Fruit fly (Drosophila melanogaster) whole organism, pupa: Measurements from ENCODE around the gene dmrt93B.
A peak's percentile ranks its signal among the peaks of the same experiment; 100 is the strongest.

Source experiments
- CG10348 ChIP-seq: fragments of 200-800 bp; sonication (Bioruptor generic); IDR thresholded peaks from 2 replicates; pipeline ENCODE4 v1.3.6; 2022; ENCODE audit warnings: missing biosample characterization, missing genetic modification characterization
- CG12605 ChIP-seq: fragments of 200-800 bp; sonication (Bioruptor generic); IDR thresholded peaks from 2 replicates; pipeline ENCODE4 v1.3.6; 2022; ENCODE audit warnings: missing biosample characterization, missing genetic modification characterization
- CG13204 ChIP-seq: fragments of 200-800 bp; sonication (Bioruptor generic); optimal IDR thresholded peaks from 2 replicates; lab custom pipeline; 2018; ENCODE audit warnings: missing biosample characterization, mild to moderate bottlenecking, missing genetic modification characterization, moderate library complexity
- CG14655 ChIP-seq: fragments of 200-800 bp; sonication (Bioruptor generic); optimal IDR thresholded peaks from 3 replicates; lab custom pipeline; 2017; ENCODE audit warnings: mild to moderate bottlenecking, missing biosample characterization, missing genetic modification reagents, missing genetic modification characterization
- CG15710 ChIP-seq: fragments of 200-800 bp; sonication (Bioruptor generic); optimal IDR thresholded peaks from 2 replicates; lab custom pipeline; 2018; ENCODE audit warnings: missing biosample characterization, mild to moderate bottlenecking, missing genetic modification characterization, moderate library complexity
- CG17806 ChIP-seq: fragments of 200-800 bp; sonication (Bioruptor generic); optimal IDR thresholded peaks from 2 replicates; lab custom pipeline; 2018; ENCODE audit warnings: missing biosample characterization, mild to moderate bottlenecking, missing genetic modification characterization, moderate library complexity
- CG32121 ChIP-seq: fragments of 200-800 bp; sonication (Bioruptor generic); IDR thresholded peaks from 2 replicates; pipeline ENCODE4 v1.3.6; 2022; ENCODE audit warnings: missing biosample characterization, missing genetic modification characterization
- CG34367 ChIP-seq: fragments of 200-800 bp; sonication (Bioruptor generic); optimal IDR thresholded peaks from 2 replicates; lab custom pipeline; 2018; ENCODE audit warnings: missing biosample characterization, mild to moderate bottlenecking, missing genetic modification characterization
- CG4496 ChIP-seq: fragments of 200-800 bp; sonication (Bioruptor generic); IDR thresholded peaks from 3 replicates; pipeline ENCODE4 v1.3.6; 2022; ENCODE audit warnings: missing biosample characterization, missing genetic modification characterization
- CG8159 ChIP-seq: fragments of 200-800 bp; sonication (Bioruptor generic); optimal IDR thresholded peaks from 3 replicates; lab custom pipeline; 2018; ENCODE audit warnings: missing biosample characterization, mild to moderate bottlenecking, missing genetic modification characterization, moderate library complexity
- CG8301 ChIP-seq: fragments of 200-800 bp; sonication (Bioruptor generic); optimal IDR thresholded peaks from 2 replicates; lab custom pipeline; 2018; ENCODE audit warnings: missing biosample characterization, mild to moderate bottlenecking, missing genetic modification characterization
- CG9948 ChIP-seq: fragments of 200-800 bp; sonication (Bioruptor generic); optimal IDR thresholded peaks from 2 replicates; lab custom pipeline; 2018; ENCODE audit warnings: missing biosample characterization, mild to moderate bottlenecking, missing genetic modification characterization, moderate library complexity
- D1 ChIP-seq: fragments of 200-800 bp; sonication (Bioruptor generic); optimal IDR thresholded peaks from 2 replicates; lab custom pipeline; 2018; ENCODE audit warnings: missing biosample characterization, mild to moderate bottlenecking, missing genetic modification characterization, moderate library complexity
- EcR ChIP-seq: fragments of 200-800 bp; sonication (Bioruptor generic); optimal IDR thresholded peaks from 3 replicates; lab custom pipeline; 2019; ENCODE audit warnings: missing biosample characterization, missing genetic modification characterization, mild to moderate bottlenecking, moderate library complexity, missing genetic modification reagents
- Ets98B ChIP-seq: fragments of 200-800 bp; sonication (Bioruptor generic); IDR thresholded peaks from 2 replicates; pipeline ENCODE4 v1.3.6; 2022; ENCODE audit warnings: missing biosample characterization, missing genetic modification characterization
- Pif1A ChIP-seq: fragments of 200-800 bp; sonication (Bioruptor generic); optimal IDR thresholded peaks from 3 replicates; lab custom pipeline; 2016; ENCODE audit warnings: missing biosample characterization, missing genetic modification characterization
- Pif1B ChIP-seq: fragments of 200-800 bp; sonication (Bioruptor generic); optimal IDR thresholded peaks from 3 replicates; lab custom pipeline; 2016; ENCODE audit warnings: missing biosample characterization, missing genetic modification characterization
- Snoo ChIP-seq: fragments of 200-800 bp; sonication (Bioruptor generic); optimal IDR thresholded peaks from 3 replicates; lab custom pipeline; 2017; ENCODE audit warnings: missing biosample characterization, mild to moderate bottlenecking, missing genetic modification characterization, inconsistent platforms
- fd96Ca ChIP-seq: fragments of 200-800 bp; sonication (Bioruptor generic); IDR thresholded peaks from 3 replicates; pipeline ENCODE4 v1.3.6; 2022; ENCODE audit warnings: missing biosample characterization, missing genetic modification characterization
- gl ChIP-seq: fragments of 200-800 bp; sonication (Bioruptor generic); optimal IDR thresholded peaks from 2 replicates; lab custom pipeline; 2018; ENCODE audit warnings: missing biosample characterization, mild to moderate bottlenecking, missing genetic modification characterization
- rn ChIP-seq: fragments of 200-800 bp; sonication (Bioruptor generic); IDR thresholded peaks from 2 replicates; pipeline ENCODE4 v1.3.6; 2022; ENCODE audit warnings: missing biosample characterization, missing genetic modification characterization

The dmrt93B gene

dm6 chr3R:21069742-21070141, 4.1 kb upstream of the dmrt93B start:
- no peak for TF ChIP-seq CG13204 (GFP tag; lab: Kevin White, UChicago)
- peak; percentile 58 for TF ChIP-seq D1 (tag; lab: Kevin White, UChicago)
- TF ChIP-seq CG15710 (tag; lab: Kevin White, UChicago): no peak
- no peak for TF ChIP-seq Ets98B (GFP tag; lab: Robert Waterston, UW)

- no peak for TF ChIP-seq Pif1B (GFP tag; lab: Kevin White, UChicago)
Measured at dm6 chr3R:21071312-21071711, 2.5 kb upstream of the dmrt93B start.

DNA sequence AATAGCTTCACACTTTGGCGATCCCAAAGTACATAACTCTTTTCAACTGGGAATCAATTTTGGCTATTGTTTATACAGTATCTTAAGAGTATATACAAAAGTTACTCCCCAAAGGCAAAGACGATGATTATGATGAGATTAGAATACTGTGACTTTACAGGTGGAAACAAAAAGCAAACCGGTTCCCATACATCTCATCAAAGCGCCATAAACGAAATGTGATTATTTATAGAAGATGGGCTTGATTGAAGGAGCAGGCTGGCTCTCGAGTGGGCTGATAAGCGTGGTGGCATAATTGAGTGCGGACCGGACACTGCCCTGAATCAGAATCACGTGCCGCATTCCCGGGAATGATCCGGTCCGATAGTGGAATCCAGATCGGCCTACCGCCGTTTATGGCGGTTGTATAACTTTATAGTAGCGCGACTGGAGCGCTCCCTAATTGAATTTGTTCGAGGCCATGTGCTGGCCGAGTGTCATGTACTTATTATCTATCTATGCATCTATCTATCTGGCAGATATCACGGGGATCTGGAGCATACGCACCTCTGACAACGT, 1.8 kb upstream of the dmrt93B start:
- TF ChIP-seq CG17806 (tag; lab: Kevin White, UChicago) (no peak), CG8301 (tag; lab: Kevin White, UChicago) (no peak), fd96Ca (no peak), CG34367 (tag; lab: Kevin White, UChicago) (no peak), CG4496 (GFP tag; lab: Robert Waterston, UW) (no peak), CG13204 (GFP tag; lab: Kevin White, UChicago) (no peak), CG14655 (GFP tag; lab: Kevin White, UChicago) (no peak), Ets98B (GFP tag; lab: Robert Waterston, UW) (no peak), Pif1B (GFP tag; lab: Kevin White, UChicago) (no peak)

- peak; percentile 22 for TF ChIP-seq EcR (GFP tag; lab: Kevin White, UChicago)
- no peak for TF ChIP-seq gl (tag; lab: Kevin White, UChicago)
Measured at dm6 chr3R:21073141-21073540, 666 bp upstream of the dmrt93B start, which contains the start of gene r-l. Gene r-l, minus strand, starts transcription at chr3R:21073319.

DNA sequence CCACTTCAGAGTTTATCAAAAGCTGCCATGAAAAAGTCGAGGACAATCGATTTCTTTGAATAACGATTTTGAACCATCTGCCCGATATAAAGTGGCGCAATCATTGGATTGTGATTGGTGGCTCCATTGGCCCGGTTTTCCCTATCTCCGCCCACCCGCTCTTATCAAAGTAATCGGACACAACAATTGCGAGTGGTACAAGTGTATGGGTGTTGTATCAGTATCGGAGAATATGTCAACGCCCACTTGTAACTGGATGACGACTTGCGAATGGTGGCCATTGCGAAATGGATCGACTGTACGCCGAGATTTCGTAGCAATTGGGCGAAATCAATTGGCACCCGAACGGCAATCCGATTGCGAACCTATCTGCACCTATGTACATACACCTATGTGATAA, 3.8 kb downstream of the dmrt93B start:
- TF ChIP-seq fd96Ca: no peak
- no peak for TF ChIP-seq CG17806 (tag; lab: Kevin White, UChicago)
- no peak for TF ChIP-seq CG8301 (tag; lab: Kevin White, UChicago)
- TF ChIP-seq CG15710 (tag; lab: Kevin White, UChicago): no peak
- TF ChIP-seq Pif1B (GFP tag; lab: Kevin White, UChicago): no peak
- no peak for TF ChIP-seq CG10348 (GFP tag; lab: Robert Waterston, UW)
- no peak for TF ChIP-seq CG9948
- TF ChIP-seq CG32121: no peak
- TF ChIP-seq CG4496 (GFP tag; lab: Robert Waterston, UW): no peak
- TF ChIP-seq CG13204 (GFP tag; lab: Kevin White, UChicago): no peak
- TF ChIP-seq CG14655 (GFP tag; lab: Kevin White, UChicago): no peak
- TF ChIP-seq CG34367 (tag; lab: Kevin White, UChicago): no peak

dm6 chr3R:21078211-21078610, 4.4 kb downstream of the dmrt93B start:
- TF ChIP-seq fd96Ca (no peak), D1 (tag; lab: Kevin White, UChicago) (no peak), Ets98B (GFP tag; lab: Robert Waterston, UW) (no peak), Pif1A (no peak), EcR (GFP tag; lab: Kevin White, UChicago) (no peak), gl (tag; lab: Kevin White, UChicago) (no peak), CG8301 (tag; lab: Kevin White, UChicago) (no peak), CG14655 (GFP tag; lab: Kevin White, UChicago) (no peak), CG12605 (GFP tag; lab: Robert Waterston, UW) (no peak), CG15710 (tag; lab: Kevin White, UChicago) (no peak), CG8159 (tag; lab: Kevin White, UChicago) (no peak), CG4496 (GFP tag; lab: Robert Waterston, UW) (no peak), CG13204 (GFP tag; lab: Kevin White, UChicago) (no peak), Pif1B (GFP tag; lab: Kevin White, UChicago) (no peak), CG10348 (GFP tag; lab: Robert Waterston, UW) (no peak), Snoo (tag; lab: Kevin White, UChicago) (no peak), rn (GFP tag; lab: Robert Waterston, UW) (no peak), CG9948 (no peak), CG34367 (tag; lab: Kevin White, UChicago) (no peak), CG32121 (no peak)

DNA sequence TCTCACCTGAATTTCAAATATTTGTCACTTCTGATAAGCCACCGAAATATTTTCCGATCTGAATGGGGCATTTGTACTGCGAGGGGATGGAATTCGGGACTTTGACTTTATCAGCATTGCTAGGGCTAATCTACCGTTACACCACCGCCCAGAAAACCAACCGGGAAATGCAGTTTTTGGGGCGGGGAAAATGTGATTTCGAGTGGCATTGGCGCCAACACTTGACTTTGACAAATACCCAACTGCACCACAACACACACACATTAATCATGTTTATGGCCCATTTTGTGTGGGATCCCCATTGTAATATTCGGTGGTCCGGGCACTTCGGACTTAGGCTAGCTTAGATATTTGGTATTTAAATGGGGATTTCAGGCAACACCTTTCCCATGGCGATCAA, 5.2 kb downstream of the dmrt93B start:
- TF ChIP-seq CG10348 (GFP tag; lab: Robert Waterston, UW): no peak
- no peak for TF ChIP-seq Pif1B (GFP tag; lab: Kevin White, UChicago)
- TF ChIP-seq D1 (tag; lab: Kevin White, UChicago): no peak
- no peak for TF ChIP-seq CG14655 (GFP tag; lab: Kevin White, UChicago)
- no peak for TF ChIP-seq Pif1A
- no peak for TF ChIP-seq CG15710 (tag; lab: Kevin White, UChicago)
- TF ChIP-seq CG17806 (tag; lab: Kevin White, UChicago): no peak
- no peak for TF ChIP-seq gl (tag; lab: Kevin White, UChicago)
